Fruit fly (Drosophila melanogaster) whole organism, larva: ENCODE measurements around the gene CG4629.

Source experiments
- noc ChIP-seq: fragments of 200-800 bp; sonication (Bioruptor generic); optimal IDR thresholded peaks from 3 replicates; lab custom pipeline; 2019; ENCODE audit warnings: missing biosample characterization, mild to moderate bottlenecking, missing genetic modification characterization, moderate library complexity

The CG4629 gene

dm6 chr2L:1082668-1083067, 19.6 kb downstream of the CG4629 start:
- TF ChIP-seq noc (tag; lab: Kevin White, UChicago) = no peak

- TF ChIP-seq noc (tag; lab: Kevin White, UChicago) = no peak
Observed at dm6 chr2L:1080802-1081464, 21.4 kb downstream of the CG4629 start, which contains the start of gene Atg4a. Atg4a (plus strand) TSS chr2L:1080911.

DNA sequence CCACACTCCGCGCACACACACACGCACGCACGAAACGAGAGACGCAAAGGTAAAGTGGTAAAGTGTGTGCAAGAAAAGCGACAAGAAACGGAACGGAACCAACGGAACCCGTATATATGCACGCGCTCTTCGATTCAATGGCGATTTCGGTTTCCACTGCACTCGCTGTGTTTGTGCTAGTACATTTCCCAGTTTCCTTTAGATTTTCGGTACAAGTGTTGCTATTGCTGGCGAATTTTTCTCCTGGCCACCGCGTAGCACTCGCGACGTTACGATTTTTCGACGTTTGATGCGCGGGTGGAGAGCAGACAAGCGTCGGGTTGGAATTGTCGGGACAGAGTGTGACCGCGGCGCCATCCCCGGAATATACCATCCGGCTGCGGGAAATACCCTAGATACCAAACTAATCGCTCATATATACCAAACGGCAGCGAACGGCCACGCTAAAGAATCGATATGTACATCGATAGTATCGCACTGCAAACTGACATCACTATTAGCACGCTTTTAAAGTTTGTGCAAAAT, 24.8 kb downstream of the CG4629 start, which contains the start of the genes S and ast:
TSS of gene S (minus strand) at position 347 of the 525 bp plus-strand sequence.
TSS of gene ast (plus strand) at position 480 of the 525 bp plus-strand sequence.
- TF ChIP-seq noc (tag; lab: Kevin White, UChicago) = peak; percentile 61

dm6 chr2L:1077053-1077452, 25.3 kb downstream of the CG4629 start:
- TF ChIP-seq noc (tag; lab: Kevin White, UChicago) = no peak

dm6 chr2L:1075753-1076152, 26.6 kb downstream of the CG4629 start:
- TF ChIP-seq noc (tag; lab: Kevin White, UChicago) = no peak

dm6 chr2L:1074180-1074864, 28.0 kb downstream of the CG4629 start:
- TF ChIP-seq noc (tag; lab: Kevin White, UChicago) = peak; percentile 54

- peak; percentile 35 for TF ChIP-seq noc (tag; lab: Kevin White, UChicago)
Observed at dm6 chr2L:1073530-1073929, 28.8 kb downstream of the CG4629 start.

DNA sequence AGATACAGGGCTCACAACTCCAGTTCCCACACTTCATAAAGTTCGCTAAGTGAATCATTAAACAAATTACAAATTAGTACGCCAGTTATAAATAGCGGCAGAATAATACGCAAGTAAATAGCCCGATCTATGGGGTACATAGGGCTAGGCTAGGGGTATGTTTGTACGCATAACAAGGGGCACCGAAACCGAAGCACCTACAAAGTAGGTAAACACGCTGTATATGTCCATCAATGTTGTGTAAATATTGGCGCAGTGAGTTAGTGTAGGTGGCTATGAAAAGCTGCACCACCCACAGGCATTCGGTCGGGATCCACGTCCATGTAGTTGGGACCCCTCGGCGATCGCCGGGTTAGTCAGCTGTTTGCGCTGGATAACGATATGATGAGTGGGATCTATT, 30.1 kb downstream of the CG4629 start:
- peak; percentile 47 for TF ChIP-seq noc (tag; lab: Kevin White, UChicago)

dm6 chr2L:1070941-1071340, 31.4 kb downstream of the CG4629 start:
- TF ChIP-seq noc (tag; lab: Kevin White, UChicago) = peak; percentile 24

DNA sequence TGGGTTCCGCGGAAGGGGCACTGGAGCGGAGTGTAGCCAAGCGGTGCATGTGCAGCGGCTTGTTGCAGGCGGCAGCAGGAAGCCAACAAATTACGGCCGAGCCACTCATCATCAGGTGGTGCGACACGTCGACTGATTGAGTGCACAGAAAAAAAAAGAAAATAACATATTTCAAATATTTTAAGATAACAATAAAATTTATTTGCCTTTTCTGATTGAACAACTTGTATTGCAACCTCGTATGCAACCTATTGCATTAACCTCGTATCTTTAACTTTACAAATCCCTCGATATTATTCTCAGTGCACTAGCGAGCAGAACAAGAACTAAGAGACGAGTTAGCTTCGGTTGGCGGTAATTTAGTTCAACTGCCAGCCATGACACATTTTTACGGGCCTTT, 32.0 kb downstream of the CG4629 start:
- TF ChIP-seq noc (tag; lab: Kevin White, UChicago) = no peak

DNA sequence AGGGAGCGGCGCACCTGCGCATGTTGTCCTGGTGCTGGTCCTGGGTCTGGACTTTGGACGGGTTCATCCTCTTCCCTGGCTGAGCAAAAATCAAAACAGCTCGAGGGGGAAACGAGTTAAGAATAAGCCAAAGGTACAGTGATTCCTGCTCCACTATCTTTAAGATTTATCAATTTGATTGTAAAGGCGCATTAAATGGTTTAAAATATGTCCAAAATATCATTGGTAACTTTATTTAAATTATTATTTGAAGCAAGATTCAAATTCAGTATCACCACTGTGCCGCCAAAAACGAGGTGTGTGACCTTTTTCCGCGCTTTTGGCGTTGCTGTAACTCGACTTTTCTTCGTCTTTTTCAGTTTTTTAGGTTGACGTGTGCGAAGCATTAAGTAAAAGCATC, 32.8 kb downstream of the CG4629 start:
- TF ChIP-seq noc (tag; lab: Kevin White, UChicago) = no peak

DNA sequence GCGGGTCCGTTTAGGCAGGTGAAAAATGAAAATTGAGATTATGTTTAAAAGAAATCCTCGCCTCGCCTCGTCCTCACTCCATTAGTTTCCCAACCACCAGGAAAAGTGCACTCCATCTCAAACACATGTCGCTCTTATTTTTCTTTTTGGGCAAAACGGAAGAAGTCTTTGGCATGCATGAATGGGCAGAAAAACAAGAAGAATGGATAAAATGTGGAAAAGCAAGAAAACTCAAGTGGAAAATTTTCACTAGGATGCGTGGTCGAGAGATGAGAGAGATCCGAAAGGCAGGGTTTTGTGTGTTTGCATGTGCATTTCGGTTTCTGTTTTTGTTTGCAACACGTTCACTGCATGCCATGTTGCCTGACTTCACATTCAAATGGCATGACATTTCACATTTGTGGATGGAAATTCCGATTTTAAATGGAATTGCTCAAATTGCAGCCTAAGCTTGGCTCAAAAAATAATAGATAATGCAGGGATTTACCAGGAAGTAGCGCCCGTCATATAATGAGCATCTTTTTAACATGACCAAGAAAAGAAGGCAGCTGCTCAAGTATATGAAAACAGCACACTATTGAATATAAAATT, 33.7 kb downstream of the CG4629 start:
- TF ChIP-seq noc (tag; lab: Kevin White, UChicago) = no peak

- TF ChIP-seq noc (tag; lab: Kevin White, UChicago) = no peak
Observed at dm6 chr2L:1068004-1068403, 34.3 kb downstream of the CG4629 start.

dm6 chr2L:1066330-1066729, 36.0 kb downstream of the CG4629 start:
- no peak for TF ChIP-seq noc (tag; lab: Kevin White, UChicago)

- no peak for TF ChIP-seq noc (tag; lab: Kevin White, UChicago)
Observed at dm6 chr2L:1065038-1065437, 37.3 kb downstream of the CG4629 start.

DNA sequence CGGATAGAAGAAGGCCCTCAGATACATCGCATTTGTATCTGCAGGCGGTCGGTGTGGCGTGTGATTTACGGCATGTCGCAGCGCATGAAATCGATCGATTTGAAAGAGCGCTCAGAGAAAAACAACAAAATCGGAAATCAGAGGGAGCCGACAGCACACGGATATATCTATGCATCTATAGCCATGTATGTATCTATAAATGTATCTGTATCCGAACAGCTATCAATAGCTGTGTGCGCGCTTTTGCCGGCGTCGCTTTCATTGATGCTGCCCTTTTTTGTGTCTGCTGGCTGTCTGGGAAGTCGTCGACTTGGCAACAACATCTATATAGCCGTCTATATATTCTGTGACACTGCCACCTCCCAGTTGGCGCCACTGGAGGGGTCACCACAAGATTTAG, 37.8 kb downstream of the CG4629 start:
- TF ChIP-seq noc (tag; lab: Kevin White, UChicago) = no peak
